Worm (Caenorhabditis elegans): ENCODE results near the gene srw-127.
A peak's percentile ranks its signal among the peaks of the same experiment; 100 is the strongest.
"Not testable (repeated sequence)": the region's sequence is repeated elsewhere in the genome, so short reads cannot be mapped to it uniquely, and the experiment has no call there.

The srw-127 gene

DNA sequence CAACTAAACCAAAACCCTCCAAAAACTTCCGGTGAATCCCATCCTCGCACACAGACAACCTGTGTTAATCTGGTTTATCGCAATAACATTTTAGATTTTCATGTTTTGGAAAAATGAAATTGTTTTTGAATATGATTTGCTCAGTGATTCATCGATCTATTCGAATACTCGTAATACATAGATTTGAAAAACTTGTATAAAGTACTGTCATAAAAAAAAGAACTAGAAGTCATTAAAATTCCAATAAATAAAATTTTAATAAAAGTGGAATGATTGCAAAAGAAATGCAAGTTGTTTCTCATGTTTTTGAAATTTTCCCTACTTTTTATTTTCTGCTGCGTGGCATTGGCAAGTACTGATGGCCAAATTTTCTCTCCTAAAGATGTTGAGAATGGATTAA lies 41.9 kb downstream of the srw-127 start, which contains the start of gene spig-8:
TSS of gene spig-8 (plus strand) at position 301 of the 400 bp plus-strand sequence.
- TF ChIP-seq ztf-29 (GFP tag; IDR thresholded peaks at IDR 0.05) (no peak), cog-1 (tag; optimal IDR thresholded peaks at IDR 0.05) (no peak), med-1 (GFP tag; optimal IDR thresholded peaks at IDR 0.05; ENCODE audit: insufficient read depth) (no peak), tab-1 (GFP tag; IDR thresholded peaks at IDR 0.05) (no peak), klf-2 (GFP tag; conservative IDR thresholded peaks at IDR 0.05) (no peak), ztf-23 (GFP tag; IDR thresholded peaks at IDR 0.05) (no peak), flt-1 (GFP tag; IDR thresholded peaks at IDR 0.05) (no peak), T22C8.4 (GFP tag; IDR thresholded peaks at IDR 0.05) (no peak), ref-1 (GFP tag; conservative IDR thresholded peaks at IDR 0.05) (no peak)

DNA sequence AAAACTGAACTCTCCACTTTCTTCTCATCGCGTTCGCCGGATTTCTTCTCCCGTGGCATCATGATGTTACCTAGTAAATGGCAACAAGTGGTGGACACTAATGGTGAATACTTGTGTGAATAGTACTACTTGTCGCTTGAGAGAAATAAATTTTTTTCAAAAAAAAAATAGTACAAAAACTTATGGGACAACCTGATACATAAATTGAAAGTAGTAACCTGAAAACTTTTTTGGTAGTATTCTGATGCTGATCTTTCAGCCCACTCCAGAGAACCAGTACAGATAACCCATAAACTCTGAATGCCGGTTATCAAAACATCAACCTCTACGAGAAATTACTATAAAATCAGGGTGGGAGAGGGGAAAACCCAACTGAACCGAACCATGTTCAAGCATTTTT lies 45.1 kb downstream of the srw-127 start, which contains the start of gene Y57E12AL.2:
TSS of gene Y57E12AL.2 (plus strand) at position 301 of the 400 bp plus-strand sequence.
- not testable (repeated sequence) for TF ChIP-seq klf-2 (GFP tag; conservative IDR thresholded peaks at IDR 0.05); med-1 (GFP tag; optimal IDR thresholded peaks at IDR 0.05; ENCODE audit: insufficient read depth); ztf-29 (GFP tag; IDR thresholded peaks at IDR 0.05)

DNA sequence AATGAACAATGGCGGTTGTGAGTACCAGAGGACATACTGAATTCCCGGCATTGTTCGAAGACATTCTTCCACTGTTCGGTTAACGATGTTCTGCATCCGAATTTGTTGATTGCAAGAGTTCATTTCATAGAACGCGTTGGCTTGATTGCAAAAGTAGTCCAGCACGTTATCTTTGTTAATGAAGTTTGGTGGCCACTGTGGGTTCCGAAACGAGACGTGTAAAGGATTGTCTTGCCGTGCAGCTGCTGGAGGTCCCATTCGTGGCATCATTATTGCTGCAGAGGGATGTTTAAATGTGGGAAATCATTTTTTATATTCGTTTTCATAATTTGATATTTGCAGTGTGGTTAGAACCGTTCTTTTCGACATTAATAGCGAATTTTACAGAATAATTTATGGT lies 46.6 kb downstream of the srw-127 start, which contains the start of gene mdt-6:
TSS of gene mdt-6 (minus strand) at position 275 of the 400 bp plus-strand sequence.
- TF ChIP-seq T22C8.4 (GFP tag; IDR thresholded peaks at IDR 0.05) (no peak), ref-1 (GFP tag; conservative IDR thresholded peaks at IDR 0.05) (no peak), cog-1 (tag; optimal IDR thresholded peaks at IDR 0.05) (no peak), ztf-23 (GFP tag; IDR thresholded peaks at IDR 0.05) (no peak), med-1 (GFP tag; optimal IDR thresholded peaks at IDR 0.05; ENCODE audit: insufficient read depth) (no peak), tab-1 (GFP tag; IDR thresholded peaks at IDR 0.05) (no peak), klf-2 (GFP tag; conservative IDR thresholded peaks at IDR 0.05) (no peak)

DNA sequence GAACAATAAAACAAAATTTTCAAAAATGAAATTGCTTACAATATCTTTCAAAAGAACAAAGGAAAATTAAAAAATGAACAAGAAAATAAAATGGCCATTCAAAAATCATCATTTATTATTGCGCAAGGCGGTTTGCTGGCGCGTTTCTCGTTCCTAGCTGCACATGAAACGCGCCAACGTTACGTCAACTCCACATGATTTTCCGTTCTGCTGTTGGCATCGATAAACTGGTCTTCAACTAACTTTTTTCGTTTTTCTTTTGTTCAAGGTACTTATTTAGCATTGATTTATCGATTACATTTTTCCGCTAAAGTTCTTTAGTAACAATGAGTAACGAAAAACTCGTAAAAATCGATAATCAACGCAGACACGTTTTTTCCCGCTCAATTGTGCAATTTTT lies 47.7 kb downstream of the srw-127 start, which contains the start of the genes Y57E12AL.6 and Y57E12AL.1:
TSS of gene Y57E12AL.6 (minus strand) at position 75 of the 400 bp plus-strand sequence.
TSS of gene Y57E12AL.1 (plus strand) at position 135 of the 400 bp plus-strand sequence.
- TF ChIP-seq med-1 (GFP tag; optimal IDR thresholded peaks at IDR 0.05; ENCODE audit: insufficient read depth) (peak; percentile 56), flt-1 (GFP tag; IDR thresholded peaks at IDR 0.05) (peak; percentile 54), cog-1 (tag; optimal IDR thresholded peaks at IDR 0.05) (peak; percentile 43), klf-2 (GFP tag; conservative IDR thresholded peaks at IDR 0.05) (peak; percentile 50; the same call in 1 of the 2 replicates), tab-1 (GFP tag; IDR thresholded peaks at IDR 0.05) (0 out of 2 replicates have a peak, but pooled peaks have one; percentile 38), ztf-23 (GFP tag; IDR thresholded peaks at IDR 0.05) (peak; percentile 80), T22C8.4 (GFP tag; IDR thresholded peaks at IDR 0.05) (peak; percentile 54), ztf-29 (GFP tag; IDR thresholded peaks at IDR 0.05) (0 out of 2 replicates have a peak, but pooled peaks have one; percentile 15), ref-1 (GFP tag; conservative IDR thresholded peaks at IDR 0.05) (no peak)

DNA sequence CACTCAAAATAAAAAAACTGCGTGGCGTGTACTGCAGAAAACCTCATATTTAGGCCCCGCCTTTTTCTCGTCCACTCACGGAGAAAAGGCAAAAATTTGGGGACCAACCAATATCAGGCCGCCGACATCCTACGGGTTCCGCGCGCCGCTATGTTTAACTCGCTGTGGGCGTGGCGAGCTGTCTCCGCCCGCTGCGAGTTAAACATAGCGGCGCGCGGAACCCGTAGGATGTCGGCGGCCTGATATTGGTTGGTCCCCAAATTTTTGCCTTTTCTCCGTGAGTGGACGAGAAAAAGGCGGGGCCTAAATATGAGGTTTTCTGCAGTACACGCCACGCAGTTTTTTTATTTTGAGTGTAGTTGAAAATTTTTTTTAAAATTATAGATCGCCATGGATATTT lies 50.1 kb downstream of the srw-127 start, which contains the start of gene tmem-258:
TSS of gene tmem-258 (plus strand) at position 385 of the 400 bp plus-strand sequence.
- not testable (repeated sequence) for TF ChIP-seq flt-1, T22C8.4, ztf-29 (GFP tag; IDR thresholded peaks at IDR 0.05)

Measured in whole organism, midembryonic.